Worm (Caenorhabditis elegans): ENCODE measurements around the gene npr-11.

- no peak for TF ChIP-seq lin-15B (tag; optimal IDR thresholded peaks at IDR 0.05)
- TF ChIP-seq unc-62 (GFP tag; optimal IDR thresholded peaks at IDR 0.05) = no peak
- TF ChIP-seq egl-27 (tag; optimal IDR thresholded peaks at IDR 0.05) = no peak
- no peak for TF ChIP-seq ztf-11 (tag; optimal IDR thresholded peaks at IDR 0.05)
- no peak for TF ChIP-seq daf-12 (tag; optimal IDR thresholded peaks at IDR 0.05)
These were observed 44.4 kb upstream of the npr-11 start, which contains the start of gene inso-1 for ce11 chrX:1299849-1300248.
